Fruit fly (Drosophila melanogaster) whole organism, embryonic: ENCODE results near the gene cmet.

ENCODE experiments used
- Adf1 ChIP-seq: fragments of 200-800 bp; sonication (Bioruptor generic); IDR thresholded peaks from 2 replicates; pipeline ENCODE4 v1.3.6; 2022; ENCODE audit warnings: missing biosample characterization, missing genetic modification characterization
- Atf3 ChIP-seq: fragments of 200-800 bp; sonication (Bioruptor generic); optimal IDR thresholded peaks from 3 replicates; lab custom pipeline; 2016; ENCODE audit warnings: missing biosample characterization, missing genetic modification characterization
- Blimp-1 ChIP-seq: fragments of 200-800 bp; sonication (Bioruptor generic); optimal IDR thresholded peaks from 3 replicates; lab custom pipeline; 2018; ENCODE audit warnings: missing biosample characterization, missing genetic modification characterization, mild to moderate bottlenecking, moderate library complexity, missing genetic modification reagents
- BtbVII ChIP-seq: fragments of 200-800 bp; sonication (Bioruptor generic); optimal IDR thresholded peaks from 3 replicates; lab custom pipeline; 2017; ENCODE audit warnings: missing biosample characterization, mild to moderate bottlenecking, missing genetic modification characterization
- CG1024 ChIP-seq: fragments of 200-800 bp; sonication (Bioruptor generic); IDR thresholded peaks from 2 replicates; pipeline ENCODE4 v1.3.6; 2022; ENCODE audit warnings: missing biosample characterization, missing genetic modification characterization
- CG10959 ChIP-seq: fragments of 200-800 bp; sonication (Bioruptor generic); IDR thresholded peaks from 2 replicates; pipeline ENCODE4 v1.3.6; 2022; ENCODE audit warnings: missing biosample characterization, missing genetic modification characterization
- CG11093 ChIP-seq: fragments of 200-800 bp; sonication (Bioruptor generic); IDR thresholded peaks from 3 replicates; pipeline ENCODE4 v1.3.6; 2022; ENCODE audit warnings: missing biosample characterization, missing genetic modification characterization
- CG12071 ChIP-seq: fragments of 200-800 bp; sonication (Bioruptor generic); optimal IDR thresholded peaks from 3 replicates; lab custom pipeline; 2018; ENCODE audit warnings: missing biosample characterization, mild to moderate bottlenecking, missing genetic modification characterization
- CG12659 ChIP-seq: fragments of 200-800 bp; sonication (Bioruptor generic); optimal IDR thresholded peaks from 3 replicates; lab custom pipeline; 2017; ENCODE audit warnings: mild to moderate bottlenecking, missing biosample characterization, missing genetic modification reagents, missing genetic modification characterization
- CG13894 ChIP-seq: fragments of 200-800 bp; sonication (Bioruptor generic); optimal IDR thresholded peaks from 3 replicates; lab custom pipeline; 2018; ENCODE audit warnings: missing biosample characterization, mild to moderate bottlenecking, missing genetic modification characterization, moderate library complexity
- CG14441 ChIP-seq: fragments of 200-800 bp; sonication (Bioruptor generic); IDR thresholded peaks from 2 replicates; pipeline ENCODE4 v1.3.6; 2022; ENCODE audit warnings: missing biosample characterization, missing genetic modification characterization
- CG17612 ChIP-seq: fragments of 200-800 bp; sonication (Bioruptor generic); IDR thresholded peaks from 2 replicates; pipeline ENCODE4 v1.3.6; 2022; ENCODE audit warnings: missing biosample characterization, missing genetic modification characterization
- CG2678 ChIP-seq: fragments of 200-800 bp; sonication (Bioruptor generic); optimal IDR thresholded peaks from 3 replicates; lab custom pipeline; 2019; ENCODE audit warnings: missing biosample characterization, mild to moderate bottlenecking, missing genetic modification characterization, moderate library complexity
- CG32532 ChIP-seq: fragments of 200-800 bp; sonication (Bioruptor generic); IDR thresholded peaks from 2 replicates; pipeline ENCODE4 v1.3.6; 2022; ENCODE audit warnings: missing biosample characterization, missing genetic modification characterization
- CG32767 ChIP-seq: fragments of 200-800 bp; sonication (Bioruptor generic); IDR thresholded peaks from 2 replicates; pipeline ENCODE4 v1.3.6; 2022; ENCODE audit warnings: missing biosample characterization, missing genetic modification characterization
- CG33213 ChIP-seq: fragments of 200-800 bp; sonication (Bioruptor generic); optimal IDR thresholded peaks from 3 replicates; lab custom pipeline; 2016; ENCODE audit warnings: missing biosample characterization, missing genetic modification characterization
- CG34376 ChIP-seq: fragments of 200-800 bp; sonication (Bioruptor generic); optimal IDR thresholded peaks from 2 replicates; lab custom pipeline; 2018; ENCODE audit warnings: missing biosample characterization, mild to moderate bottlenecking, missing genetic modification characterization
- CG42726 ChIP-seq: fragments of 200-800 bp; sonication (Bioruptor generic); IDR thresholded peaks from 2 replicates; pipeline ENCODE4 v1.3.6; 2022; ENCODE audit warnings: missing biosample characterization, missing genetic modification characterization; ENCODE audit not compliant: partially characterized antibody
- CG4328 ChIP-seq: fragments of 200-800 bp; sonication (Bioruptor generic); optimal IDR thresholded peaks from 3 replicates; lab custom pipeline; 2017; ENCODE audit warnings: missing biosample characterization, missing genetic modification reagents, missing genetic modification characterization
- CG6254 ChIP-seq: fragments of 200-800 bp; sonication (Bioruptor generic); optimal IDR thresholded peaks from 3 replicates; lab custom pipeline; 2017; ENCODE audit warnings: mild to moderate bottlenecking, missing biosample characterization, missing genetic modification reagents, missing genetic modification characterization
- CG6689 ChIP-seq: fragments of 200-800 bp; sonication (Bioruptor generic); IDR thresholded peaks from 2 replicates; pipeline ENCODE4 v1.3.6; 2022; ENCODE audit warnings: missing biosample characterization, missing genetic modification characterization
- CG6813 ChIP-seq: fragments of 200-800 bp; sonication (Bioruptor generic); optimal IDR thresholded peaks from 2 replicates; lab custom pipeline; 2017; ENCODE audit warnings: missing biosample characterization, missing genetic modification characterization, mild to moderate bottlenecking, moderate library complexity, missing genetic modification reagents
- CG8924 ChIP-seq: fragments of 200-800 bp; optimal IDR thresholded peaks from 3 replicates; lab custom pipeline; 2019; ENCODE audit warnings: missing biosample characterization, mild to moderate bottlenecking, missing genetic modification characterization, moderate library complexity
- CG9817 ChIP-seq: fragments of 200-800 bp; sonication (Bioruptor generic); optimal IDR thresholded peaks from 2 replicates; lab custom pipeline; 2018; ENCODE audit warnings: missing biosample characterization, mild to moderate bottlenecking, missing genetic modification characterization, moderate library complexity
- CrebB ChIP-seq: fragments of 200-800 bp; sonication (Bioruptor generic); optimal IDR thresholded peaks from 3 replicates; lab custom pipeline; 2018; ENCODE audit warnings: missing biosample characterization, mild to moderate bottlenecking, missing genetic modification characterization
- Fer1 ChIP-seq: fragments of 200-800 bp; sonication (Bioruptor generic); optimal IDR thresholded peaks from 2 replicates; lab custom pipeline; 2017; ENCODE audit warnings: missing biosample characterization, mild to moderate bottlenecking, missing genetic modification characterization
- Fer3 ChIP-seq: fragments of 200-800 bp; sonication (Bioruptor generic); optimal IDR thresholded peaks from 2 replicates; lab custom pipeline; 2018; ENCODE audit warnings: missing biosample characterization, mild to moderate bottlenecking, missing genetic modification characterization, moderate library complexity
- HLH54F ChIP-seq: fragments of 200-800 bp; sonication (Bioruptor generic); optimal IDR thresholded peaks from 3 replicates; lab custom pipeline; 2016; ENCODE audit warnings: missing biosample characterization, missing genetic modification characterization
- NfI ChIP-seq: fragments of 200-800 bp; sonication (Bioruptor generic); optimal IDR thresholded peaks from 3 replicates; lab custom pipeline; 2018; ENCODE audit warnings: missing biosample characterization, mild to moderate bottlenecking, missing genetic modification characterization, moderate library complexity
- Oaz ChIP-seq: fragments of 200-800 bp; sonication (Bioruptor generic); IDR thresholded peaks from 2 replicates; pipeline ENCODE4 v1.3.6; 2022; ENCODE audit warnings: missing biosample characterization, missing genetic modification characterization
- Ptx1 ChIP-seq: fragments of 200-800 bp; sonication (Bioruptor generic); IDR thresholded peaks from 2 replicates; pipeline ENCODE4 v1.3.6; 2022; ENCODE audit warnings: missing biosample characterization, missing genetic modification characterization
- Rx ChIP-seq: fragments of 200-800 bp; sonication (Bioruptor generic); IDR thresholded peaks from 2 replicates; pipeline ENCODE4 v1.3.6; 2022; ENCODE audit warnings: missing biosample characterization, missing genetic modification characterization
- Usf ChIP-seq: fragments of 200-800 bp; sonication (Bioruptor generic); optimal IDR thresholded peaks from 2 replicates; lab custom pipeline; 2017; ENCODE audit warnings: missing genotype, missing biosample characterization, missing genetic modification characterization
- aop ChIP-seq: fragments of 200-800 bp; sonication (Bioruptor generic); IDR thresholded peaks from 2 replicates; pipeline ENCODE4 v1.3.6; 2022; ENCODE audit warnings: missing biosample characterization, missing genetic modification characterization
- corto ChIP-seq: fragments of 200-800 bp; sonication (Bioruptor generic); optimal IDR thresholded peaks from 2 replicates; lab custom pipeline; 2016; ENCODE audit warnings: missing biosample characterization, mild to moderate bottlenecking, missing genetic modification characterization, moderate library complexity
- da ChIP-seq: fragments of 200-800 bp; sonication (Bioruptor generic); optimal IDR thresholded peaks from 2 replicates; lab custom pipeline; 2016; ENCODE audit warnings: missing biosample characterization, missing genetic modification characterization
- dan ChIP-seq: fragments of 200-800 bp; sonication (Bioruptor generic); IDR thresholded peaks from 2 replicates; pipeline ENCODE4 v1.3.6; 2022; ENCODE audit warnings: missing biosample characterization, missing genetic modification characterization
- gce ChIP-seq: fragments of 200-800 bp; sonication (Bioruptor generic); IDR thresholded peaks from 3 replicates; pipeline ENCODE4 v1.3.6; 2022; ENCODE audit warnings: missing biosample characterization, missing genetic modification characterization
- kni ChIP-seq: fragments of 200-800 bp; sonication (Bioruptor generic); optimal IDR thresholded peaks from 3 replicates; lab custom pipeline; 2017; ENCODE audit warnings: mild to moderate bottlenecking, missing biosample characterization, missing genetic modification reagents, missing genetic modification characterization
- lab ChIP-seq: fragments of 200-800 bp; sonication (Bioruptor generic); optimal IDR thresholded peaks from 3 replicates; lab custom pipeline; 2017; ENCODE audit warnings: missing biosample characterization, missing genetic modification characterization, mild to moderate bottlenecking, moderate library complexity, missing genetic modification reagents
- nerfin-1 ChIP-seq: fragments of 200-800 bp; sonication (Bioruptor generic); optimal IDR thresholded peaks from 3 replicates; lab custom pipeline; 2019; ENCODE audit warnings: missing biosample characterization, mild to moderate bottlenecking, missing genetic modification characterization, moderate library complexity
- odd ChIP-seq: fragments of 200-800 bp; sonication (Bioruptor generic); optimal IDR thresholded peaks from 2 replicates; lab custom pipeline; 2017; ENCODE audit warnings: missing biosample characterization, mild to moderate bottlenecking, missing genetic modification characterization
- ranshi ChIP-seq: fragments of 200-800 bp; sonication (Bioruptor generic); IDR thresholded peaks from 2 replicates; pipeline ENCODE4 v1.3.6; 2022; ENCODE audit warnings: missing biosample characterization, missing genetic modification characterization
- rib ChIP-seq: fragments of 200-800 bp; sonication (Bioruptor generic); IDR thresholded peaks from 2 replicates; pipeline ENCODE4 v1.3.6; 2022; ENCODE audit warnings: missing biosample characterization, missing genetic modification characterization
- sc ChIP-seq, 3 experiments: fragments of >200 bp in 2 of 3; fragments of 200-800 bp in 1 of 3; sonication (Bioruptor generic) in 1 of 3; optimal IDR thresholded peaks; 2 replicates in 2 of 3; 3 replicates in 1 of 3; lab custom pipeline; 2017; ENCODE audit warnings: mild to moderate bottlenecking in 1 of 3, missing biosample characterization in 1 of 3, missing genetic modification characterization in 1 of 3, missing genetic modification reagents in 1 of 3
- sens ChIP-seq: fragments of 200-800 bp; sonication (Bioruptor generic); peaks from one replicate; lab custom pipeline; 2016; ENCODE audit warnings: missing biosample characterization, missing genetic modification characterization
- ssp ChIP-seq: fragments of 200-800 bp; sonication (Bioruptor generic); IDR thresholded peaks from 2 replicates; pipeline ENCODE4 v1.3.6; 2022; ENCODE audit warnings: missing biosample characterization, missing genetic modification characterization
- tup ChIP-seq: fragments of 200-800 bp; sonication (Bioruptor generic); optimal IDR thresholded peaks from 2 replicates; lab custom pipeline; 2016; ENCODE audit warnings: missing biosample characterization, mild to moderate bottlenecking, missing genetic modification characterization, moderate library complexity
- wdn ChIP-seq: fragments of 200-800 bp; sonication (Bioruptor generic); IDR thresholded peaks from 2 replicates; pipeline ENCODE4 v1.3.6; 2022; ENCODE audit warnings: missing biosample characterization, missing genetic modification characterization
- wek ChIP-seq: fragments of 200-800 bp; sonication (Bioruptor generic); optimal IDR thresholded peaks from 3 replicates; lab custom pipeline; 2018; ENCODE audit warnings: missing biosample characterization, mild to moderate bottlenecking, missing genetic modification characterization, moderate library complexity

Gene cmet

dm6 chr2L:11277927-11278351 lies 9.1 kb upstream of the cmet start, which contains the start of gene CG33695 (continued):
- no peak for TF ChIP-seq Blimp-1 (GFP tag; lab: Kevin White, UChicago)
- TF ChIP-seq wdn (GFP tag; lab: Robert Waterston, UW) = peak; percentile 37; the same call in 1 of the 2 replicates
- peak; percentile 23; the same call in 1 of the 2 replicates for TF ChIP-seq Adf1
- TF ChIP-seq CG8924 (tag; lab: Kevin White, UChicago) = peak; percentile 30
- peak; percentile 53 for TF ChIP-seq da (GFP tag; lab: Kevin White, UChicago)
- peak; percentile 13 for TF ChIP-seq tup
- no peak for TF ChIP-seq Oaz (GFP tag; lab: Robert Waterston, UW)
- no peak for TF ChIP-seq BtbVII (GFP tag; lab: Kevin White, UChicago)
- TF ChIP-seq odd (GFP tag; lab: Kevin White, UChicago) = no peak
- peak; percentile 43 for TF ChIP-seq CG34376 (GFP tag; lab: Kevin White, UChicago)
- TF ChIP-seq aop (GFP tag; lab: Robert Waterston, UW) = no peak
- TF ChIP-seq CG14441 (GFP tag; lab: Robert Waterston, UW) = no peak
- TF ChIP-seq CG33213 (GFP tag; lab: Kevin White, UChicago) = peak; percentile 73
- peak; percentile 55 for TF ChIP-seq Atf3
- TF ChIP-seq HLH54F (GFP tag; lab: Kevin White, UChicago) = peak; percentile 87
- no peak for TF ChIP-seq CG1024 (GFP tag; lab: Robert Waterston, UW)
- TF ChIP-seq CG32532 = peak; percentile 59; the same call in 1 of the 2 replicates
- TF ChIP-seq CG9817 (tag; lab: Kevin White, UChicago) = peak; percentile 35
- no peak for TF ChIP-seq Rx (GFP tag; lab: Robert Waterston, UW)
- TF ChIP-seq CG2678 (tag; lab: Kevin White, UChicago) = no peak
- TF ChIP-seq CG11093 (GFP tag; lab: Robert Waterston, UW) = no peak
- no peak for TF ChIP-seq Usf (GFP tag; lab: Kevin White, UChicago)
- TF ChIP-seq kni (GFP tag; lab: Kevin White, UChicago) = no peak
- TF ChIP-seq CrebB = no peak
- TF ChIP-seq wek (GFP tag; lab: Kevin White, UChicago) = no peak
- no peak for TF ChIP-seq sc (optimal IDR thresholded peaks at IDR 0.05; lab: Kevin White, UChicago)
- TF ChIP-seq sc (GFP tag; optimal IDR thresholded peaks at IDR 0.05; lab: Kevin White, UChicago) = no peak
- no peak for TF ChIP-seq CG17612 (GFP tag; lab: Robert Waterston, UW)
- no peak for TF ChIP-seq gce (GFP tag; lab: Robert Waterston, UW)
- TF ChIP-seq Fer3 (tag; lab: Kevin White, UChicago) = peak; percentile 52
- peak; percentile 79 for TF ChIP-seq Fer1
- no peak for TF ChIP-seq CG6254 (GFP tag; lab: Kevin White, UChicago)
- TF ChIP-seq CG42726 (GFP tag; lab: Robert Waterston, UW) = no peak
- TF ChIP-seq CG12071 (GFP tag; lab: Kevin White, UChicago) = no peak
- peak; percentile 42; the same call in 1 of the 2 replicates for TF ChIP-seq ssp (GFP tag; lab: Robert Waterston, UW)
- TF ChIP-seq CG6813 = no peak
- no peak for TF ChIP-seq dan
- TF ChIP-seq corto (GFP tag; lab: Kevin White, UChicago) = no peak
- peak; percentile 93 for TF ChIP-seq sens (GFP tag; lab: Kevin White, UChicago)
- peak; percentile 82 for TF ChIP-seq CG12659
- TF ChIP-seq CG32767 = no peak
- no peak for TF ChIP-seq CG4328 (GFP tag; lab: Kevin White, UChicago)
- TF ChIP-seq rib = 0 out of 2 replicates have a peak, but pooled peaks have one; percentile 42
- no peak for TF ChIP-seq lab (GFP tag; lab: Kevin White, UChicago)
- peak; percentile 30; the same call in 1 of the 2 replicates for TF ChIP-seq ranshi (GFP tag; lab: Robert Waterston, UW)
- peak; percentile 52 for TF ChIP-seq nerfin-1 (tag; lab: Kevin White, UChicago)
- no peak for TF ChIP-seq CG6689 (GFP tag; lab: Robert Waterston, UW)
- TF ChIP-seq NfI (GFP tag; lab: Kevin White, UChicago) = peak; percentile 64
- TF ChIP-seq Ptx1 (GFP tag; lab: Robert Waterston, UW) = peak; percentile 57
- peak; percentile 16; the same call in 1 of the 2 replicates for TF ChIP-seq CG10959
- TF ChIP-seq CG13894 = no peak
